Fruit fly (Drosophila melanogaster) whole organism, wandering third instar larva: ENCODE results near the gene mthl15.

Experiments
- Abd-B ChIP-seq: fragments of >200 bp; optimal IDR thresholded peaks from 2 replicates; lab custom pipeline; 2017; ENCODE audit warnings: missing biosample characterization, missing genetic modification characterization
- CG9705 ChIP-seq: fragments of 200-800 bp; sonication (Bioruptor generic); optimal IDR thresholded peaks from 2 replicates; lab custom pipeline; 2018; ENCODE audit warnings: missing biosample characterization, mild to moderate bottlenecking, missing genetic modification characterization
- CrebA ChIP-seq: fragments of 200-800 bp; sonication (Bioruptor generic); optimal IDR thresholded peaks from 2 replicates; lab custom pipeline; 2016; ENCODE audit warnings: missing biosample characterization, mild to moderate bottlenecking, missing genetic modification characterization, borderline replicate concordance
- Dfd ChIP-seq: fragments of >200 bp; optimal IDR thresholded peaks from 2 replicates; lab custom pipeline; 2017; ENCODE audit warnings: missing biosample characterization, missing genetic modification characterization
- Dif ChIP-seq: fragments of 200-275, 200-300 bp; sonication (Bioruptor generic); optimal IDR thresholded peaks from 2 replicates; lab custom pipeline; 2018; ENCODE audit warnings: missing biosample characterization, missing genetic modification characterization; ENCODE audit not compliant: partially characterized antibody
- GATAd ChIP-seq: sonication (Bioruptor generic); optimal IDR thresholded peaks from 2 replicates; lab custom pipeline; 2016; ENCODE audit warnings: missing biosample characterization, missing genetic modification characterization
- HLH106 ChIP-seq: fragments of 200-800 bp; optimal IDR thresholded peaks from 3 replicates; lab custom pipeline; 2019; ENCODE audit warnings: missing biosample characterization, mild to moderate bottlenecking, missing genetic modification characterization, moderate library complexity
- Hnf4 ChIP-seq: fragments of 200-800 bp; sonication (Bioruptor generic); optimal IDR thresholded peaks from 2 replicates; lab custom pipeline; 2016; ENCODE audit warnings: missing biosample characterization, mild to moderate bottlenecking, missing genetic modification characterization
- Hr78 ChIP-seq: fragments of >200 bp; optimal IDR thresholded peaks from 2 replicates; lab custom pipeline; 2017; ENCODE audit warnings: missing biosample characterization, missing genetic modification characterization
- Hr83 ChIP-seq: fragments of 200-300 bp; sonication (Bioruptor generic); optimal IDR thresholded peaks from 2 replicates; lab custom pipeline; 2016; ENCODE audit warnings: missing biosample characterization, mild to moderate bottlenecking, missing genetic modification characterization, moderate library complexity; ENCODE audit not compliant: poor library complexity, severe bottlenecking
- Jra ChIP-seq: sonication (Bioruptor generic); optimal IDR thresholded peaks from 2 replicates; lab custom pipeline; 2016; ENCODE audit warnings: missing biosample characterization, missing genetic modification characterization
- Mio ChIP-seq: sonication (Bioruptor generic); optimal IDR thresholded peaks from 2 replicates; lab custom pipeline; 2016; ENCODE audit warnings: missing biosample characterization, missing genetic modification characterization
- Myc ChIP-seq: fragments of >200 bp; optimal IDR thresholded peaks from 2 replicates; lab custom pipeline; 2017
- N ChIP-seq: fragments of >200 bp; optimal IDR thresholded peaks from 2 replicates; lab custom pipeline; 2018; ENCODE audit warnings: missing biosample characterization, missing external identifiers, missing genetic modification characterization
- OdsH ChIP-seq: fragments of 200-800 bp; sonication (Bioruptor generic); optimal IDR thresholded peaks from 2 replicates; lab custom pipeline; 2016; ENCODE audit warnings: missing biosample characterization, mild to moderate bottlenecking, missing genetic modification characterization
- Rel ChIP-seq, 2 experiments: fragments of 200-800 bp; sonication (Bioruptor generic) in 1 of 2; optimal IDR thresholded peaks; 2 replicates in 1 of 2; 3 replicates in 1 of 2; lab custom pipeline; 2016 to 2019; ENCODE audit warnings: mild to moderate bottlenecking in 2 of 2, missing biosample characterization in 2 of 2, missing genetic modification characterization in 2 of 2, moderate library complexity in 1 of 2
- Sp1 ChIP-seq: fragments of 200-800 bp; sonication (Bioruptor generic); optimal IDR thresholded peaks from 3 replicates; lab custom pipeline; 2019; ENCODE audit warnings: missing biosample characterization, mild to moderate bottlenecking, missing genetic modification characterization, moderate library complexity
- Vsx2 ChIP-seq: fragments of 200-300, 225-300 bp; sonication (Bioruptor generic); optimal IDR thresholded peaks from 2 replicates; lab custom pipeline; 2018; ENCODE audit warnings: missing biosample characterization, missing genetic modification characterization; ENCODE audit not compliant: partially characterized antibody
- br ChIP-seq: fragments of 200-800 bp; sonication (Bioruptor generic); optimal IDR thresholded peaks from 2 replicates; lab custom pipeline; 2016; ENCODE audit warnings: missing biosample characterization, missing genetic modification characterization
- brk ChIP-seq: fragments of 200-800 bp; sonication (Bioruptor generic); optimal IDR thresholded peaks from 2 replicates; lab custom pipeline; 2016; ENCODE audit warnings: missing biosample characterization, mild to moderate bottlenecking, missing genetic modification characterization
- dmrt93B ChIP-seq: fragments of 200-800 bp; sonication (Bioruptor generic); optimal IDR thresholded peaks from 2 replicates; lab custom pipeline; 2018; ENCODE audit warnings: missing biosample characterization, mild to moderate bottlenecking, missing genetic modification characterization
- dsf ChIP-seq: sonication (Bioruptor generic); optimal IDR thresholded peaks from 2 replicates; lab custom pipeline; 2016; ENCODE audit warnings: missing biosample characterization, missing genetic modification characterization, borderline replicate concordance
- ey ChIP-seq: fragments of 200-800 bp; sonication (Bioruptor generic); optimal IDR thresholded peaks from 2 replicates; lab custom pipeline; 2016; ENCODE audit warnings: missing biosample characterization, missing genetic modification characterization
- fru ChIP-seq: fragments of 200-800 bp; sonication (Bioruptor generic); optimal IDR thresholded peaks from 3 replicates; lab custom pipeline; 2016; ENCODE audit warnings: missing biosample characterization, mild to moderate bottlenecking, missing genetic modification characterization
- h ChIP-seq: fragments of 200-800 bp; sonication (Bioruptor generic); optimal IDR thresholded peaks from 3 replicates; lab custom pipeline; 2016; ENCODE audit warnings: missing biosample characterization, mild to moderate bottlenecking, missing genetic modification characterization
- jim ChIP-seq: fragments of 175-275, 200-325 bp; sonication (Bioruptor generic); optimal IDR thresholded peaks from 2 replicates; lab custom pipeline; 2016; ENCODE audit warnings: missing biosample characterization, mild to moderate bottlenecking, missing genetic modification characterization
- lola ChIP-seq: fragments of >200 bp; optimal IDR thresholded peaks from 2 replicates; lab custom pipeline; 2017; ENCODE audit warnings: missing biosample characterization, missing genetic modification characterization
- pan ChIP-seq: fragments of >200 bp; optimal IDR thresholded peaks from 2 replicates; lab custom pipeline; 2017
- psq ChIP-seq: fragments of 200-800 bp; sonication (Bioruptor generic); optimal IDR thresholded peaks from 3 replicates; lab custom pipeline; 2017; ENCODE audit warnings: missing biosample characterization, mild to moderate bottlenecking, missing genetic modification characterization, moderate library complexity
- rgr ChIP-seq: fragments of 200-800 bp; sonication (Bioruptor generic); optimal IDR thresholded peaks from 3 replicates; lab custom pipeline; 2016; ENCODE audit warnings: missing biosample characterization, mild to moderate bottlenecking, missing genetic modification characterization
- sage ChIP-seq: fragments of 200-800 bp; sonication (Bioruptor generic); optimal IDR thresholded peaks from 2 replicates; lab custom pipeline; 2016; ENCODE audit warnings: missing biosample characterization, mild to moderate bottlenecking, missing genetic modification characterization
- woc ChIP-seq: sonication (Bioruptor generic); optimal IDR thresholded peaks from 2 replicates; lab custom pipeline; 2016; ENCODE audit warnings: missing biosample characterization, mild to moderate bottlenecking, missing genetic modification characterization

The mthl15 gene

DNA sequence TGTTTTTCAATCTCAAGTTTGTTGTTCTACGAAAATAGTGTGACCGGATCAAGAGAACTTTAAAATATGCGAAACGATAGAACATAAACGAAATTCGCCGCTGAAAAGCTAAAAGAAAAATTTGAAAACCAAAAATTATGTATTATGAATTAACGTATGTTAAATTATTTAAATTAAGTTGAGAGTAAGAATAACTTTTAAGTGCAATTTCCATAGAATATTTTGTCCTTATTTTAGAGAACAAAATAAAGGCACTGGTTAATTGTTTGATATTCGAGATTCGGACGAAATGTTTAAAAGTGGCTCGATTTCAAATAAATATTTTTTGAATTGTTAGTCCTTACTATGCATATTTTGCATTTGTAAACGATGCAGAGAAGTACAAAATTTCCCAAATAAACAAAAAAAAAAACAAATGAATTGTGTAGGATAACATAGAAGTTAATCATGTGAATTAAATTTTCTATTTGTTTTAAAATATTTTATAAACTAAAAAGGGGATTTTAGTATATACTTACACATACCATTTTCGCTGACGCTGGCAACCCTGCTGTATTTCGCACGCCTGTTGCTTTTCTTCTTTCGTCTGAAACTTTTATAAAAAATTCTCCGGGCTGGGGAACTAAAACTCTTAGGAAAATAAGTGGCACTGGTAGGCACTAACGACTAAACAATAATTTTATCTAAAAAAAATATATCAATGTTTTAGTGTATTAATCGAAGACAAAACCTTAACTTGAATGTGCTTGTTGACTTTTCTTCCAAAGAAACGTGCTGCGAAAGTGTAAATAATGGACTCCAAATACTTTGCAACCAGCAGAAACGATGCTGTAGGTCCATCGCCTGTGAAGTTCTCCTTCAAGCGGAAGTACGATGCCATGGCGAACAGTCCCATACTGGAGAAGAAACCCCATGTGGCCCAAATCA, 27.2 kb downstream of the mthl15 start, which contains the start of the genes CG5727 and ath:
Gene CG5727 (minus strand): TSS at position 51 of the 927 bp plus-strand sequence.
Gene ath (plus strand): TSS at position 513 of the 927 bp plus-strand sequence.
- TF ChIP-seq Jra (GFP tag; lab: Kevin White, UChicago) (no peak), OdsH (GFP tag; lab: Kevin White, UChicago) (no peak), br (GFP tag; lab: Kevin White, UChicago) (no peak), h (no peak), Sp1 (GFP tag; lab: Kevin White, UChicago) (no peak), dmrt93B (no peak), Vsx2 (GFP tag; lab: Kevin White, UChicago) (no peak), Hr78 (no peak), Myc (no peak), CrebA (GFP tag; lab: Kevin White, UChicago) (no peak), GATAd (GFP tag; lab: Kevin White, UChicago) (no peak), Rel (GFP tag; optimal IDR thresholded peaks at IDR 0.05; lab: Kevin White, UChicago) (no peak), Rel (tag; optimal IDR thresholded peaks at IDR 0.05; lab: Kevin White, UChicago) (peak; percentile 33), Hnf4 (peak; percentile 1), brk (peak; percentile 1), CG9705 (GFP tag; lab: Kevin White, UChicago) (no peak), N (GFP tag; lab: Kevin White, UChicago) (no peak), ey (GFP tag; lab: Kevin White, UChicago) (no peak), sage (GFP tag; lab: Kevin White, UChicago) (no peak), lola (GFP tag; lab: Kevin White, UChicago) (no peak), Hr83 (GFP tag; lab: Kevin White, UChicago) (no peak), woc (GFP tag; lab: Kevin White, UChicago) (peak; percentile 50), Abd-B (GFP tag; lab: Kevin White, UChicago) (no peak), psq (GFP tag; lab: Kevin White, UChicago) (peak; percentile 44), fru (GFP tag; lab: Kevin White, UChicago) (no peak), jim (no peak), pan (lab: Kevin White, UChicago) (no peak), Dif (GFP tag; lab: Kevin White, UChicago) (no peak), rgr (GFP tag; lab: Kevin White, UChicago) (no peak), dsf (no peak), Dfd (GFP tag; lab: Kevin White, UChicago) (no peak)

DNA sequence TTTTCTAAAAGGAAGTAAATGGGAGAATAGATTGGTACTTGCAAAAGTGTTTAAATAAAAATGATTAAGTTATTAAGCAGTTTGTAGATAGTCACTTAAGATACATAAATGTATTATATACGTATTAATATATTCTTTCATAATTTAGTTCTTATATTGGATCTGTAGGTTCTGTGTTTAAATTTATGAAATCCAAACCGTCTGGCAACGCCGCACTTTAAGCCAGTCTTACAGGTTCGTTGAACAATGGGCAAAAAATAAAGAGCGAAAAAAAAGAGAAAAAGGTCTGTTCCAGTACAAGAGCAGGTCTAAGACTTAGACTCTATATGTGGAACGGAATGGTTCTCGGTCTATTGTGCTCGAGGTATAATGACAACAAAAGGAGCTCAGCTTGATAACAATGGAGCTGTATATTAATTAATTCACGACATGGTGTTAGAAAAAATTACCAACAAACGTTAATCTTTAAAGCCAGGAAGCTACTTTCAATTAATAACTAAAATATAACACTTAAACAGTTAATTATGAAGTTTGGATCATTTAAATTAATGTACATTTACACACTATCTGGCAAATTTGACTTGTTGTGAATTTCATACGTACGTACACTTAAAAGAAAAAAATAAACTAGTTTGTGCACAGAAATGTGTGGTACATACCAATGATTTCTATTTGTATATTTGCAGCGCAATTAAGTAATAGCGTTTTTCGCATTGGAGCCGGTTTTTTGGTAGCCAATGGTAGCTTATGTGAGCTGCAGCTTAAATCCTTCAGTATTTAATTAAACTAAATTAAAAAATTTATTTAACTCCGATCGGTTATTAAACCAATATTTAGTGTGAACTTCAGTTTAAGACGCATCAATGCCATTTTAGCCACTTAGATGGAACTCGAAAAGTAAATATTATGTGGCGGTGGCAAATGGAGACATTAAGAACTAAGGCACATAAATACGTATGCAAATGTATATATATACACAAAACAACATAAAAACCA, 29.0 kb downstream of the mthl15 start, which contains the start of gene CG5731:
Gene CG5731 (minus strand): TSS at position 946 of the 996 bp plus-strand sequence.
- TF ChIP-seq CG9705 (GFP tag; lab: Kevin White, UChicago), result no peak
- no peak for TF ChIP-seq Hr83 (GFP tag; lab: Kevin White, UChicago)
- no peak for TF ChIP-seq OdsH (GFP tag; lab: Kevin White, UChicago)
- no peak for TF ChIP-seq Rel (GFP tag; optimal IDR thresholded peaks at IDR 0.05; lab: Kevin White, UChicago)
- TF ChIP-seq Rel (tag; optimal IDR thresholded peaks at IDR 0.05; lab: Kevin White, UChicago), result no peak
- no peak for TF ChIP-seq fru (GFP tag; lab: Kevin White, UChicago)
- TF ChIP-seq HLH106, result no peak
- no peak for TF ChIP-seq dsf
- TF ChIP-seq h, result no peak
- no peak for TF ChIP-seq Dif (GFP tag; lab: Kevin White, UChicago)
- no peak for TF ChIP-seq woc (GFP tag; lab: Kevin White, UChicago)
- TF ChIP-seq pan (lab: Kevin White, UChicago), result no peak
- no peak for TF ChIP-seq N (GFP tag; lab: Kevin White, UChicago)
- no peak for TF ChIP-seq Mio (GFP tag; lab: Kevin White, UChicago)
- no peak for TF ChIP-seq Vsx2 (GFP tag; lab: Kevin White, UChicago)
- no peak for TF ChIP-seq rgr (GFP tag; lab: Kevin White, UChicago)
- TF ChIP-seq Abd-B (GFP tag; lab: Kevin White, UChicago), result no peak
- no peak for TF ChIP-seq jim
- TF ChIP-seq ey (GFP tag; lab: Kevin White, UChicago), result no peak
